Fruit fly (Drosophila melanogaster) whole organism, wandering third instar larva: ENCODE results near the gene Orc2.

Experiments used
- Hnf4 ChIP-seq: fragments of 200-800 bp; sonication (Bioruptor generic); optimal IDR thresholded peaks from 2 replicates; lab custom pipeline; 2016; ENCODE audit warnings: missing biosample characterization, mild to moderate bottlenecking, missing genetic modification characterization
- Sp1 ChIP-seq: fragments of 200-800 bp; sonication (Bioruptor generic); optimal IDR thresholded peaks from 3 replicates; lab custom pipeline; 2019; ENCODE audit warnings: missing biosample characterization, mild to moderate bottlenecking, missing genetic modification characterization, moderate library complexity
- foxo ChIP-seq, 2 experiments: fragments of 200-800 bp; sonication (Bioruptor generic); optimal IDR thresholded peaks; 2 replicates in 1 of 2; 3 replicates in 1 of 2; lab custom pipeline; 2016 to 2017; ENCODE audit warnings: missing biosample characterization in 2 of 2, missing genetic modification characterization in 2 of 2
- sv ChIP-seq: fragments of 200-800 bp; sonication (Bioruptor generic); optimal IDR thresholded peaks from 3 replicates; lab custom pipeline; 2016; ENCODE audit warnings: missing biosample characterization, missing genetic modification characterization
- usp ChIP-seq: fragments of >200 bp; optimal IDR thresholded peaks from 2 replicates; lab custom pipeline; 2017; ENCODE audit warnings: missing biosample characterization, missing genetic modification characterization

- no peak for TF ChIP-seq Sp1 (GFP tag; lab: Kevin White, UChicago)
- TF ChIP-seq usp (GFP tag; lab: Kevin White, UChicago), result no peak
- TF ChIP-seq Hnf4 (GFP tag; lab: Kevin White, UChicago), result no peak
- TF ChIP-seq sv (GFP tag; lab: Kevin White, UChicago), result no peak
- TF ChIP-seq foxo (GFP tag; optimal IDR thresholded peaks at IDR 0.05; lab: Kevin White, UChicago), result no peak
Observed at dm6 chr3R:13947415-13947814, 17.3 kb upstream of the Orc2 start.
